Worm (Caenorhabditis elegans) whole organism, L2 larva: ENCODE measurements around the gene fbxa-90.

Experiments
- ceh-82 ChIP-seq: fragments of 150-350 bp; optimal IDR thresholded peaks from 2 replicates; lab custom pipeline; 2014; ENCODE audit warnings: missing biosample characterization, missing genetic modification characterization
- lin-11 ChIP-seq: fragments of 150-350 bp; sonication (generic microtip); optimal IDR thresholded peaks from 2 replicates; lab custom pipeline; 2014; ENCODE audit warnings: missing biosample characterization, missing genetic modification characterization, inconsistent platforms, mixed read lengths
- lin-39 ChIP-seq: fragments of 150-350 bp; optimal IDR thresholded peaks from 2 replicates; lab custom pipeline; 2014; ENCODE audit warnings: missing biosample characterization, missing genetic modification reagents, missing genetic modification characterization
- mab-5 ChIP-seq: fragments of 150-350 bp; optimal IDR thresholded peaks from 2 replicates; lab custom pipeline; 2014; ENCODE audit warnings: missing biosample characterization, missing genetic modification characterization
- nhr-237 ChIP-seq: fragments of 150-350 bp; optimal IDR thresholded peaks from 2 replicates; lab custom pipeline; 2014; ENCODE audit warnings: missing biosample characterization, missing genetic modification characterization
- skn-1 ChIP-seq: sonication (generic microtip); optimal IDR thresholded peaks from 2 replicates; lab custom pipeline; 2017; ENCODE audit warnings: missing biosample characterization, missing genetic modification characterization
- unc-39 ChIP-seq: fragments of 150-350 bp; optimal IDR thresholded peaks from 2 replicates; lab custom pipeline; 2014; ENCODE audit warnings: missing biosample characterization, missing genetic modification characterization
- unc-62 ChIP-seq: fragments of 150-350 bp; optimal IDR thresholded peaks from 2 replicates; lab custom pipeline; 2014; ENCODE audit warnings: missing biosample characterization, missing genetic modification reagents, missing genetic modification characterization
- zag-1 ChIP-seq: fragments of 150-350 bp; optimal IDR thresholded peaks from 2 replicates; lab custom pipeline; 2014; ENCODE audit warnings: missing biosample characterization, missing genetic modification characterization

ce11 chrV:16973338-16973737 is 6.7 kb downstream of the fbxa-90 start:
- no peak for TF ChIP-seq nhr-237 (tag; lab: Kevin White, UChicago)
- TF ChIP-seq lin-39 (tag; lab: Kevin White, UChicago) = no peak
- no peak for TF ChIP-seq unc-39
- no peak for TF ChIP-seq zag-1 (tag; lab: Kevin White, UChicago)
- no peak for TF ChIP-seq unc-62
- no peak for TF ChIP-seq mab-5 (tag; lab: Kevin White, UChicago)
- TF ChIP-seq lin-11 (tag; lab: Kevin White, UChicago) = no peak
- TF ChIP-seq ceh-82 (tag; lab: Kevin White, UChicago) = no peak
- no peak for TF ChIP-seq skn-1 (tag; lab: Kevin White, UChicago)
